Worm (Caenorhabditis elegans): ENCODE data around the gene clec-1.

DNA sequence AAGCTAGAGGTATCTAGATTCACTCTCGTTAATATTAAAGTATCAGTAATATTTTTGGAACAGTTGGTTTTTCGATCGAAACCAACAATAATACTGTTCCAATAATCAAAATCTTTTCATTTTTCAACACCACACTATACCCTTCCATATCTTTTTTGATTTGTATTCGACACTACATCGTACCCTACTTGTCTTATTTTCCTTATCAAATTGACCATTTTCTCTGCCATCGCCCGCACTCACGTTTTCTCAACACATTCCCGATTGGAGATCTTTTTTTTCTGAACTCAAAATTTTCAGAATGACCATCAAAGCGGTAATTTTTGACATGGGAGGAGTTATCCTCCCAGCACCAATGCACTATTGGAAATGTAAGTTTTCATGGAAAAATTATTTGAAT lies 47.6 kb downstream of the clec-1 start, which contains the start of gene acds-10:
- no peak for TF ChIP-seq sea-2 (GFP tag; optimal IDR thresholded peaks at IDR 0.05)
- TF ChIP-seq nhr-28 (tag; optimal IDR thresholded peaks at IDR 0.05) = no peak
- TF ChIP-seq nhr-11 (tag; optimal IDR thresholded peaks at IDR 0.05) = no peak
- no peak for TF ChIP-seq ZK546.5 (tag; optimal IDR thresholded peaks at IDR 0.05)
- TF ChIP-seq nhr-237 (tag; optimal IDR thresholded peaks at IDR 0.05) = no peak
- no peak for TF ChIP-seq elt-3 (tag; optimal IDR thresholded peaks at IDR 0.05)

All from whole organism, L3 larva.